Worm (Caenorhabditis elegans) whole organism, early embryonic: Measurements from ENCODE around the gene K09F6.6.

ENCODE experiments used
- ceh-13 ChIP-seq: fragments of 200-800 bp; sonication (Bioruptor generic); optimal IDR thresholded peaks from 2 replicates; lab custom pipeline; 2018; ENCODE audit warnings: mild to moderate bottlenecking, missing genetic modification characterization, missing compliant biosample characterization
- ceh-36 ChIP-seq: sonication (generic microtip); optimal IDR thresholded peaks from 2 replicates; lab custom pipeline; 2016; ENCODE audit warnings: missing genetic modification characterization, inconsistent platforms, missing compliant biosample characterization
- hmbx-1 ChIP-seq: sonication (generic microtip); optimal IDR thresholded peaks from 2 replicates; lab custom pipeline; 2016; ENCODE audit warnings: mild to moderate bottlenecking, missing genetic modification characterization, missing compliant biosample characterization
- sea-1 ChIP-seq: fragments of 200-800 bp; sonication (Bioruptor generic); conservative IDR thresholded peaks from 2 replicates; pipeline ENCODE4 v1.3.6; 2022; ENCODE audit warnings: missing genetic modification characterization, missing compliant biosample characterization

DNA sequence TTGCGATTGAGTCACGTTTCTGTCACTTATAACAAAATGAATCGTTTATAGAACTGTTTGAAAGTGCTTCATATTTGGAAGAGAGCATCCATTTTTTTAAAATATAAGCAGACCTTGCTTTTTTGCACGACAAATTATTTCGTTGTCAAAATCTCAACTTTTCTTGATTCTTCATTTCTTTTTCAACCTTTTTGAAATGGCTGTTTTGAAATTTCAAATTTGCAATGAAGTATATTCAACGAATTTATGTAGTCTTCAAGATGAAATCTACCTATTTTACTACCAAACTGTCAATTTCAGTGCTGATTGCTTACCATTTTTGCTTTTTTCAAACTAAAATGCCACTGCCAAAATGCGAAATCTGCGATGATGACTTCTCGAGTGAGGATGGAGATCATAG lies 27.6 kb upstream of the K09F6.6 start, which contains the start of gene B0281.3:
- TF ChIP-seq ceh-36: no peak
- TF ChIP-seq hmbx-1 (tag; lab: Kevin White, UChicago): no peak
- no peak for TF ChIP-seq ceh-13
- no peak for TF ChIP-seq sea-1 (GFP tag; lab: Robert Waterston, UW)
